Fruit fly (Drosophila melanogaster): ENCODE measurements around the gene CG6959.

DNA sequence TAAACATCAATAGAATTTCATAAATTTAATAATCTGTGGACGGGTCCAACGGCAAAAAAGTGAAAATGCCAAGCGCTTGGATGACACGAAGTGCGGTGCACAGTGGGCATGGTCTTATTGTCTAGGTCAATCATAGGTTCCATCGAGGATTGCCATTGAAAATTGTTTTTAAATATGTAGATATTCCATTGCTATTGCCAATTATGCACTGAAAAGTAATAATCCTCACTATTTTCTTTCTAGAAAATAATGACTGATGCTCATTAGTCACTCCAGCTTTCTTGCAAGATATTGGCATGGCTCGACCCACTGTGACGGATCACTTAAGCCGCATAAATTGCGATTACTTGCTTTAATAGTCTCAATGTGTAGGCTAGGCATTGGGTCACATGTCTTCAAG lies 62.5 kb downstream of the CG6959 start:
- TF ChIP-seq EcR (GFP tag; optimal IDR thresholded peaks at IDR 0.05): no peak
- TF ChIP-seq usp (GFP tag; optimal IDR thresholded peaks at IDR 0.05): no peak

Data from whole organism.